Worm (Caenorhabditis elegans): ENCODE results near the gene srg-67.

srg-67 gene

ce11 chrV:5433020-5433419 lies 29.8 kb downstream of the srg-67 start, which contains the start of gene acl-6 (continued):
- TF ChIP-seq F10B5.3 (tag; optimal IDR thresholded peaks at IDR 0.05) (no peak), attf-4 (tag; optimal IDR thresholded peaks at IDR 0.05) (no peak), nhr-48 (tag; optimal IDR thresholded peaks at IDR 0.05) (peak; percentile 37), ctbp-1 (GFP tag; IDR thresholded peaks at IDR 0.05) (no peak), snpc-1.2 (GFP tag; IDR thresholded peaks at IDR 0.05) (no peak), unc-39 (tag; optimal IDR thresholded peaks at IDR 0.05) (no peak), pqm-1 (tag; optimal IDR thresholded peaks at IDR 0.05) (peak; percentile 99), nhr-41 (GFP tag; IDR thresholded peaks at IDR 0.05) (no peak), php-3 (GFP tag; IDR thresholded peaks at IDR 0.05) (peak; percentile 85), ceh-82 (tag; optimal IDR thresholded peaks at IDR 0.05) (no peak), F37D6.2 (tag; optimal IDR thresholded peaks at IDR 0.05) (no peak), nhr-42 (GFP tag; IDR thresholded peaks at IDR 0.05) (no peak), madf-9 (GFP tag; conservative IDR thresholded peaks at IDR 0.05) (no peak), D1046.2 (GFP tag; IDR thresholded peaks at IDR 0.05) (no peak), dve-1 (tag; optimal IDR thresholded peaks at IDR 0.05; ENCODE audit: insufficient read depth) (peak; percentile 89), F26F4.8 (GFP tag; conservative IDR thresholded peaks at IDR 0.05) (no peak), lsy-2 (tag; optimal IDR thresholded peaks at IDR 0.05) (peak in 1 of 2 experiments; percentile 85), zfp-3 (GFP tag; conservative IDR thresholded peaks at IDR 0.05) (no peak), Y48G9A.11 (GFP tag; IDR thresholded peaks at IDR 0.05) (no peak), ama-1 (optimal IDR thresholded peaks at IDR 0.05) (no peak), dpl-1 (GFP tag; optimal IDR thresholded peaks at IDR 0.05) (peak; percentile 90), dmd-9 (GFP tag; IDR thresholded peaks at IDR 0.05) (no peak), nhr-237 (tag; optimal IDR thresholded peaks at IDR 0.05) (no peak), lin-1 (GFP tag; IDR thresholded peaks at IDR 0.05) (0 out of 2 replicates have a peak, but pooled peaks have one; percentile 34), ceh-28 (tag; optimal IDR thresholded peaks at IDR 0.05) (no peak), skn-1 (tag; optimal IDR thresholded peaks at IDR 0.05) (no peak), lin-13 (GFP tag; optimal IDR thresholded peaks at IDR 0.05) (peak; percentile 59), nhr-111 (GFP tag; optimal IDR thresholded peaks at IDR 0.05) (no peak), aha-1 (tag) (peak; percentile 79), mdl-1 (tag; optimal IDR thresholded peaks at IDR 0.05) (peak in 1 of 2 experiments; percentile 76), arid-1 (GFP tag; conservative IDR thresholded peaks at IDR 0.05) (no peak), saeg-2 (GFP tag; IDR thresholded peaks at IDR 0.05) (no peak), sdz-12 (GFP tag; optimal IDR thresholded peaks at IDR 0.05) (no peak), dmd-6 (GFP tag; IDR thresholded peaks at IDR 0.05) (peak; percentile 90), T20F7.1 (GFP tag; optimal IDR thresholded peaks at IDR 0.05) (no peak), daf-19 (GFP tag; conservative IDR thresholded peaks at IDR 0.05) (no peak), ztf-7 (tag; optimal IDR thresholded peaks at IDR 0.05) (no peak), hlh-30 (tag; optimal IDR thresholded peaks at IDR 0.05; ENCODE audit: insufficient read depth) (peak; percentile 67), nhr-25 (tag; optimal IDR thresholded peaks at IDR 0.05; ENCODE audit: borderline replicate concordance, insufficient read depth) (no peak), egl-27 (tag; optimal IDR thresholded peaks at IDR 0.05) (no peak), lin-29 (GFP tag; IDR thresholded peaks at IDR 0.05) (no peak), mep-1 (tag; optimal IDR thresholded peaks at IDR 0.05) (peak; percentile 81), cey-2 (tag; optimal IDR thresholded peaks at IDR 0.05; ENCODE audit: borderline replicate concordance, insufficient read depth) (no peak), daf-16 (GFP tag; optimal IDR thresholded peaks at IDR 0.05) (peak in 1 of 2 experiments; percentile 22), daf-16 (tag; optimal IDR thresholded peaks at IDR 0.05) (peak; percentile 85), R02D3.7 (tag; optimal IDR thresholded peaks at IDR 0.05) (no peak), lim-7 (GFP tag; IDR thresholded peaks at IDR 0.05) (no peak), F44E2.7 (GFP tag; IDR thresholded peaks at IDR 0.05) (no peak), tra-1 (GFP tag; IDR thresholded peaks at IDR 0.05) (peak; percentile 71; the same call in 1 of the 2 replicates), zip-11 (GFP tag; IDR thresholded peaks at IDR 0.05) (no peak), lin-39 (tag; optimal IDR thresholded peaks at IDR 0.05) (no peak)

Data from whole organism, L4 larva.